Fruit fly (Drosophila melanogaster) Kc167 (cell line): Measurements from ENCODE around the gene meigo.

Experiments
- Myc ChIP-seq: fragments of >200 bp; optimal IDR thresholded peaks from 2 replicates; lab custom pipeline; 2017; ENCODE audit warnings: missing external identifiers
- psq ChIP-seq: fragments of >200 bp; optimal IDR thresholded peaks from 2 replicates; lab custom pipeline; 2017; ENCODE audit warnings: missing external identifiers
- ttk ChIP-seq: sonication (Bioruptor generic); optimal IDR thresholded peaks from 2 replicates; lab custom pipeline; 2017; ENCODE audit warnings: missing external identifiers

DNA sequence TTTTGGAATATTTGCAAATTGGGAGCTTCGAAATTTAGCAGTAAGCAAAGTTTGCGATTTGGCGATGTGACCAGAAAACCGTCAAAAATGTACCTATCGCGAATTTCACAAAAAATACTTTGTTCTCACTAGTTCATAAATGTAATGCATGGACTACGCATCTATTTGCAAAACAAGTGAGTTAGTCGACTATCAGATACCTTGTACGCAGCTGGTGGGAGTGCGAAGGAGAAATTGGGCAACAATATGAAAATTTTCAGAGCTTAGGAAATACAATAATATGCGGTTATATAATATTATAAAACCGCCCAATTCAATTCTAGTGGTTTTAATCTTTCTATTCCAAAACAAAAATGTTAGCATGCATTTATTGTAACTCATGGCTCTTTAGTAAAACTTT is 19.3 kb upstream of the meigo start, which contains the start of gene Bdbt:
- TF ChIP-seq Myc (lab: Kevin White, UChicago) (no peak), psq (lab: Kevin White, UChicago) (no peak), ttk (no peak)
